Worm (Caenorhabditis elegans) whole organism, L2 larva: ENCODE measurements around the gene arv-1.
A peak's percentile ranks its signal among the peaks of the same experiment; 100 is the strongest.

Source experiments
- C34F6.9 ChIP-seq: fragments of 150-350 bp; optimal IDR thresholded peaks from 2 replicates; lab custom pipeline; 2014; ENCODE audit warnings: missing biosample characterization, missing genetic modification characterization
- F13H6.1 ChIP-seq: sonication (generic microtip); optimal IDR thresholded peaks from 2 replicates; lab custom pipeline; 2016; ENCODE audit warnings: missing genetic modification characterization, missing compliant biosample characterization
- R02D3.7 ChIP-seq: fragments of 150-350 bp; optimal IDR thresholded peaks from 2 replicates; lab custom pipeline; 2014; ENCODE audit warnings: missing biosample characterization, missing genetic modification characterization
- Y55F3AM.14 ChIP-seq: fragments of 200-800 bp; sonication (Bioruptor generic); optimal IDR thresholded peaks from 2 replicates; lab custom pipeline; 2018; ENCODE audit warnings: mild to moderate bottlenecking, missing genetic modification characterization, missing compliant biosample characterization
- ZK546.5 ChIP-seq: sonication (generic microtip); optimal IDR thresholded peaks from 2 replicates; lab custom pipeline; 2017; ENCODE audit warnings: missing biosample characterization, missing genetic modification characterization
- aly-2 ChIP-seq: fragments of 150-350 bp; optimal IDR thresholded peaks from 2 replicates; lab custom pipeline; 2014; ENCODE audit warnings: missing biosample characterization, missing genetic modification characterization
- blmp-1 ChIP-seq: sonication (generic microtip); optimal IDR thresholded peaks from 2 replicates; lab custom pipeline; 2017; ENCODE audit warnings: missing genetic modification characterization, mild to moderate bottlenecking, missing compliant biosample characterization, antibody characterized with exemption, moderate library complexity; ENCODE audit not compliant: insufficient read depth
- ceh-16 ChIP-seq: fragments of 150-350 bp; optimal IDR thresholded peaks from 2 replicates; lab custom pipeline; 2014; ENCODE audit warnings: missing biosample characterization, missing genetic modification characterization
- ceh-82 ChIP-seq: fragments of 150-350 bp; optimal IDR thresholded peaks from 2 replicates; lab custom pipeline; 2014; ENCODE audit warnings: missing biosample characterization, missing genetic modification characterization
- crh-2 ChIP-seq: sonication (generic microtip); optimal IDR thresholded peaks from 2 replicates; lab custom pipeline; 2017; ENCODE audit warnings: missing biosample characterization, missing genetic modification characterization
- dmd-4 ChIP-seq: sonication (generic microtip); optimal IDR thresholded peaks from 2 replicates; lab custom pipeline; 2017; ENCODE audit warnings: missing biosample characterization, missing genetic modification characterization
- egl-27 ChIP-seq: sonication (generic microtip); optimal IDR thresholded peaks from 3 replicates; lab custom pipeline; 2017; ENCODE audit warnings: missing biosample characterization, missing genetic modification reagents, missing genetic modification characterization
- elt-1 ChIP-seq: fragments of 150-350 bp; optimal IDR thresholded peaks from 2 replicates; lab custom pipeline; 2014; ENCODE audit warnings: missing biosample characterization, missing genetic modification characterization
- elt-3 ChIP-seq: sonication (generic microtip); optimal IDR thresholded peaks from 2 replicates; lab custom pipeline; 2017; ENCODE audit warnings: missing biosample characterization, missing genetic modification characterization
- fos-1 ChIP-seq: fragments of 150-350 bp; optimal IDR thresholded peaks from 2 replicates; lab custom pipeline; 2014; ENCODE audit warnings: missing biosample characterization, missing genetic modification characterization
- gmeb-1 ChIP-seq: fragments of 150-350 bp; optimal IDR thresholded peaks from 2 replicates; lab custom pipeline; 2014; ENCODE audit warnings: missing biosample characterization, missing genetic modification characterization
- lin-11 ChIP-seq: fragments of 150-350 bp; sonication (generic microtip); optimal IDR thresholded peaks from 2 replicates; lab custom pipeline; 2014; ENCODE audit warnings: missing biosample characterization, missing genetic modification characterization, inconsistent platforms, mixed read lengths
- lin-13 ChIP-seq: fragments of 150-350 bp; optimal IDR thresholded peaks from 2 replicates; lab custom pipeline; 2014; ENCODE audit warnings: missing biosample characterization, missing genetic modification reagents, missing genetic modification characterization
- lin-39 ChIP-seq: fragments of 150-350 bp; optimal IDR thresholded peaks from 2 replicates; lab custom pipeline; 2014; ENCODE audit warnings: missing biosample characterization, missing genetic modification reagents, missing genetic modification characterization
- lsy-2 ChIP-seq, 2 experiments: fragments of 150-350 bp in 1 of 2; sonication (generic microtip) in 1 of 2; optimal IDR thresholded peaks; 2 replicates each; lab custom pipeline; 2014 to 2017; ENCODE audit warnings: missing biosample characterization in 2 of 2, missing genetic modification characterization in 2 of 2
- mab-5 ChIP-seq: fragments of 150-350 bp; optimal IDR thresholded peaks from 2 replicates; lab custom pipeline; 2014; ENCODE audit warnings: missing biosample characterization, missing genetic modification characterization
- mbf-1 ChIP-seq: sonication (generic microtip); optimal IDR thresholded peaks from 2 replicates; lab custom pipeline; 2017; ENCODE audit warnings: missing biosample characterization, missing genetic modification characterization
- mdl-1 ChIP-seq, 2 experiments: fragments of 150-350 bp in 1 of 2; sonication (generic microtip) in 1 of 2; optimal IDR thresholded peaks; 2 replicates each; lab custom pipeline; 2017; ENCODE audit warnings: missing biosample characterization in 2 of 2, missing genetic modification characterization in 2 of 2
- nhr-10 ChIP-seq: sonication (generic microtip); optimal IDR thresholded peaks from 2 replicates; lab custom pipeline; 2017; ENCODE audit warnings: missing biosample characterization, missing genetic modification characterization
- nhr-11 ChIP-seq: fragments of 150-350 bp; optimal IDR thresholded peaks from 2 replicates; lab custom pipeline; 2014; ENCODE audit warnings: missing biosample characterization, missing genetic modification characterization
- nhr-12 ChIP-seq: fragments of 150-350 bp; optimal IDR thresholded peaks from 2 replicates; lab custom pipeline; 2014; ENCODE audit warnings: missing biosample characterization, missing genetic modification characterization
- nhr-129 ChIP-seq: fragments of 150-350 bp; optimal IDR thresholded peaks from 2 replicates; lab custom pipeline; 2014; ENCODE audit warnings: missing biosample characterization, missing genetic modification characterization
- nhr-21 ChIP-seq: fragments of 150-350 bp; optimal IDR thresholded peaks from 2 replicates; lab custom pipeline; 2014; ENCODE audit warnings: missing biosample characterization, missing genetic modification characterization
- nhr-237 ChIP-seq: fragments of 150-350 bp; optimal IDR thresholded peaks from 2 replicates; lab custom pipeline; 2014; ENCODE audit warnings: missing biosample characterization, missing genetic modification characterization
- nhr-25 ChIP-seq: fragments of 150-350 bp; sonication (generic microtip); optimal IDR thresholded peaks from 3 replicates; lab custom pipeline; 2014; ENCODE audit warnings: missing biosample characterization, missing genetic modification characterization
- nhr-6 ChIP-seq: fragments of 150-350 bp; optimal IDR thresholded peaks from 2 replicates; lab custom pipeline; 2014; ENCODE audit warnings: missing biosample characterization, missing genetic modification characterization
- peb-1 ChIP-seq: fragments of 150-350 bp; optimal IDR thresholded peaks from 2 replicates; lab custom pipeline; 2014; ENCODE audit warnings: missing biosample characterization, missing genetic modification characterization
- sem-4 ChIP-seq: fragments of 150-350 bp; optimal IDR thresholded peaks from 2 replicates; lab custom pipeline; 2014; ENCODE audit warnings: missing biosample characterization, missing genetic modification reagents, missing genetic modification characterization
- sma-3 ChIP-seq: sonication (generic microtip); optimal IDR thresholded peaks from 2 replicates; lab custom pipeline; 2016; ENCODE audit warnings: missing genetic modification reagents, missing genetic modification characterization, missing compliant biosample characterization
- sma-9 ChIP-seq, 2 experiments: fragments of 150-350 bp in 1 of 2; sonication (generic microtip) in 1 of 2; optimal IDR thresholded peaks; 2 replicates each; lab custom pipeline; 2014 to 2016; ENCODE audit warnings: missing genetic modification characterization in 2 of 2, mild to moderate bottlenecking in 1 of 2, missing biosample characterization in 1 of 2, missing compliant biosample characterization in 1 of 2, missing genetic modification reagents in 1 of 2, moderate library complexity in 1 of 2
- unc-39 ChIP-seq: fragments of 150-350 bp; optimal IDR thresholded peaks from 2 replicates; lab custom pipeline; 2014; ENCODE audit warnings: missing biosample characterization, missing genetic modification characterization
- unc-55 ChIP-seq: fragments of 150-350 bp; sonication (generic microtip); optimal IDR thresholded peaks from 3 replicates; lab custom pipeline; 2014; ENCODE audit warnings: missing biosample characterization, missing genetic modification reagents, missing genetic modification characterization
- ztf-1 ChIP-seq: fragments of 200-800 bp; sonication (Bioruptor generic); conservative IDR thresholded peaks from 2 replicates; pipeline ENCODE4 v1.3.6; 2022; ENCODE audit warnings: missing genetic modification characterization, missing compliant biosample characterization
- ztf-11 ChIP-seq: sonication (generic microtip); optimal IDR thresholded peaks from 2 replicates; lab custom pipeline; 2017; ENCODE audit warnings: missing biosample characterization, missing genetic modification characterization
- ztf-4 ChIP-seq: fragments of 150-350 bp; optimal IDR thresholded peaks from 2 replicates; lab custom pipeline; 2014; ENCODE audit warnings: missing biosample characterization, missing genetic modification characterization

Gene arv-1

DNA sequence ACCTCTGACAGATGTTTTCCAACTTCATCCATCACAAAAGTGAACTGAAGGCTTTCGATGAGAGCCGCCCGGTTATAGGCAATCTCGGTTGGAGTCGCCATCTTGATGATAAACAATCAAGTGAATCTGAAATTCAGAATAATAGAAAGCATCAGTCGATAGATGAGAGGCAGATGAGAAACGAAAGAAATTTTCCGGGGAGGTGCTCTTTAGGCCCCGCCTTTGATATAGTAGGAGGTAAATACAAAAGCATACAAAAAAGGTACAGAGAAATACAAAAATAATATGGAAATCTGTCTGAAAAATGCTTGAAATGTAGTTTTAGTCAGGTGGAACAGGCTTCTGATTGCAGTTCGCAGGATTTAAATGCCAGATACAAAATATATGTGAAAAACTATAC is 18.0 kb downstream of the arv-1 start, which contains the start of gene srd-1:
Gene srd-1, minus strand, starts transcription at position 101 of the 400 bp plus-strand sequence.
- TF ChIP-seq sem-4 (no peak), lsy-2 (tag; optimal IDR thresholded peaks at IDR 0.05; lab: Kevin White, UChicago) (no peak), ztf-1 (GFP tag; lab: Robert Waterston, UW) (no peak), lin-13 (GFP tag; lab: Kevin White, UChicago) (no peak), ZK546.5 (tag; lab: Kevin White, UChicago) (no peak), unc-39 (tag; lab: Kevin White, UChicago) (no peak), peb-1 (tag; lab: Kevin White, UChicago) (no peak), elt-1 (tag; lab: Kevin White, UChicago) (no peak), C34F6.9 (tag; lab: Kevin White, UChicago) (no peak), Y55F3AM.14 (GFP tag; lab: Kevin White, UChicago) (no peak), mab-5 (tag; lab: Kevin White, UChicago) (no peak), gmeb-1 (tag; lab: Kevin White, UChicago) (no peak), dmd-4 (tag; lab: Kevin White, UChicago) (no peak)

DNA sequence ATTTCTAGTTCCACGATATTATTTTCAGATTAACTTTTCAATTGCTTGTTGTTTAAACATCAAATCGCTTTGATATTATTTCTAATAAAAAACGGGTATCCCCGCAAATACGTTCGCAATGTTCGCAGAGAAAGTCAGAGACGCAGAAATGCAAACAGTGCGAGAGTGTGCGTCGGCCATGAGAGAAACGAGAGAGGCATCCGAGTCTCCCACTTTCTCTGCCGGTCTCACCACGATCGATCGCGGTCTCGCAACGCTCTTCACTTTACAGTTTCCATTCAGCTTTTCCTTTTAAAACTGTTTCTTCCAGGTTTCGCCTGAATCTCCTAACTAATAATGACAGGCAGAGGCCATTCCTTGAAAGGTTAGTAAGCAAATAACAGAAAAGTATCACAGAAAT is 26.3 kb downstream of the arv-1 start, which contains the start of gene F33H1.4:
Gene F33H1.4, plus strand, starts transcription at position 311 of the 400 bp plus-strand sequence.
- TF ChIP-seq elt-1 (tag; lab: Kevin White, UChicago) (no peak), ztf-1 (GFP tag; lab: Robert Waterston, UW) (no peak), nhr-21 (tag; lab: Kevin White, UChicago) (peak; percentile 44), nhr-10 (no peak), lsy-2 (tag; optimal IDR thresholded peaks at IDR 0.05; lab: Kevin White, UChicago) (peak; percentile 61 to 96), ceh-16 (tag; lab: Kevin White, UChicago) (no peak), nhr-25 (tag; lab: Kevin White, UChicago) (no peak), nhr-6 (tag; lab: Kevin White, UChicago) (no peak), sma-9 (GFP tag; optimal IDR thresholded peaks at IDR 0.05; lab: Kevin White, UChicago) (peak; percentile 48), sma-9 (tag; optimal IDR thresholded peaks at IDR 0.05; lab: Kevin White, UChicago) (no peak), elt-3 (tag; lab: Kevin White, UChicago) (no peak), lin-13 (GFP tag; lab: Kevin White, UChicago) (peak; percentile 98), lin-11 (tag; lab: Kevin White, UChicago) (peak; percentile 37), aly-2 (tag; lab: Kevin White, UChicago) (no peak), R02D3.7 (tag; lab: Kevin White, UChicago) (no peak), egl-27 (tag; lab: Kevin White, UChicago) (no peak), C34F6.9 (tag; lab: Kevin White, UChicago) (peak; percentile 76), mbf-1 (tag; lab: Kevin White, UChicago) (no peak), mdl-1 (tag; optimal IDR thresholded peaks at IDR 0.05; lab: Kevin White, UChicago) (no peak), ztf-4 (tag; lab: Kevin White, UChicago) (no peak), nhr-12 (tag; lab: Kevin White, UChicago) (no peak), nhr-237 (no peak), crh-2 (tag; lab: Kevin White, UChicago) (no peak), gmeb-1 (tag; lab: Kevin White, UChicago) (no peak), ceh-82 (tag; lab: Kevin White, UChicago) (no peak), dmd-4 (tag; lab: Kevin White, UChicago) (no peak), ztf-11 (tag; lab: Kevin White, UChicago) (no peak), nhr-11 (tag; lab: Kevin White, UChicago) (no peak), nhr-129 (tag; lab: Kevin White, UChicago) (peak; percentile 47), blmp-1 (peak; percentile 68), lin-39 (tag; lab: Kevin White, UChicago) (no peak), ZK546.5 (tag; lab: Kevin White, UChicago) (no peak), unc-55 (GFP tag; lab: Kevin White, UChicago) (peak; percentile 71), F13H6.1 (tag; lab: Kevin White, UChicago) (no peak), fos-1 (peak; percentile 38), sma-3 (peak; percentile 24)
